Worm (Caenorhabditis elegans) whole organism, L3 larva: Measurements from ENCODE around the gene T19H5.4.
"Not testable (repeated sequence)": the region's sequence is repeated elsewhere in the genome, so short reads cannot be mapped to it uniquely, and the experiment has no call there.

Source experiments
- ama-1 ChIP-seq: fragments of 150-350 bp; optimal IDR thresholded peaks from 2 replicates; lab custom pipeline; 2018
- ceh-28 ChIP-seq: fragments of 150-350 bp; optimal IDR thresholded peaks from 2 replicates; lab custom pipeline; 2014; ENCODE audit warnings: missing biosample characterization, missing genetic modification reagents, missing genetic modification characterization
- daf-12 ChIP-seq: fragments of 150-350 bp; optimal IDR thresholded peaks from 2 replicates; lab custom pipeline; 2014; ENCODE audit warnings: missing biosample characterization, missing genetic modification reagents, missing genetic modification characterization
- elt-1 ChIP-seq: fragments of 150-350 bp; optimal IDR thresholded peaks from 2 replicates; lab custom pipeline; 2014; ENCODE audit warnings: missing biosample characterization, missing genetic modification characterization
- elt-2 ChIP-seq: sonication (generic microtip); optimal IDR thresholded peaks from 2 replicates; lab custom pipeline; 2016; ENCODE audit warnings: missing genetic modification reagents, mild to moderate bottlenecking, missing genetic modification characterization, missing compliant biosample characterization
- elt-3 ChIP-seq, 3 experiments: fragments of 150-350 bp in 1 of 3; sonication (generic microtip) in 2 of 3; optimal IDR thresholded peaks; 2 replicates in 2 of 3; 4 replicates in 1 of 3; lab custom pipeline; 2014 to 2017; ENCODE audit warnings: missing biosample characterization in 3 of 3, missing genetic modification characterization in 3 of 3
- lsy-12 ChIP-seq: sonication (generic microtip); optimal IDR thresholded peaks from 2 replicates; lab custom pipeline; 2016; ENCODE audit warnings: mild to moderate bottlenecking, missing genetic modification characterization, missing compliant biosample characterization
- nhr-237 ChIP-seq: fragments of 150-350 bp; optimal IDR thresholded peaks from 2 replicates; lab custom pipeline; 2014; ENCODE audit warnings: missing biosample characterization, missing genetic modification characterization
- nhr-77 ChIP-seq: fragments of 150-350 bp; optimal IDR thresholded peaks from 2 replicates; lab custom pipeline; 2014; ENCODE audit warnings: missing biosample characterization, missing genetic modification characterization
- skn-1 ChIP-seq: fragments of 150-350 bp; optimal IDR thresholded peaks from 2 replicates; lab custom pipeline; 2014; ENCODE audit warnings: missing biosample characterization, missing genetic modification characterization
- snpc-4 ChIP-seq: fragments of 150-350 bp; optimal IDR thresholded peaks from 2 replicates; lab custom pipeline; 2014; ENCODE audit warnings: missing biosample characterization, missing genetic modification characterization
- unc-39 ChIP-seq: sonication (generic microtip); optimal IDR thresholded peaks from 4 replicates; lab custom pipeline; 2017; ENCODE audit warnings: missing biosample characterization, missing genetic modification characterization

DNA sequence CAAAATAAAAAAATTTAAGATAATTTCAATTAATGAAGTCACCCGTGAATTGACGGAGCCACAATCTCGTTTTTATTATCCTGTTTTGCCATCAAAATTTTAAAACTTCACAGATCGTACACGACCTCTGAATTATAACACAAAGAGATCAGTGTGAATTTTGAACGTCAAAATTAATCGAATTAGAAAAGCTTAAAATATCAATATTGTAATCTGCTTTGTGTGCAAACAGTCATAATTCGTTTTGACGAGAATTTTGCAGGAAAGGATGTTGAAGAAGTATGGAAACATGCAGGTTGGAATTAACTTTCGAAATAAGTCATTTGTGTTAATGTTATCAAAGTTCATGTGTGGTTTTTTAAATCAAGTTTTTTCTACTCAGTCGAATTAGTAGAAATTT lies 25.3 kb downstream of the T19H5.4 start, which contains the start of gene chil-21:
- not testable (repeated sequence) for TF ChIP-seq elt-3 (tag; optimal IDR thresholded peaks at IDR 0.05; lab: Kevin White, UChicago); nhr-77 (tag; lab: Kevin White, UChicago); skn-1 (tag; lab: Kevin White, UChicago); elt-1 (tag; lab: Kevin White, UChicago); unc-39; daf-12 (tag; lab: Kevin White, UChicago); lsy-12; elt-2 (tag; lab: Kevin White, UChicago); ceh-28; ama-1 (lab: Kevin White, UChicago); nhr-237; snpc-4 (tag; lab: Kevin White, UChicago)
